Worm (Caenorhabditis elegans) whole organism, early embryonic: ENCODE results near the gene math-33.

Source experiments
- B0310.2 ChIP-seq: sonication (generic microtip); optimal IDR thresholded peaks from 2 replicates; lab custom pipeline; 2016; ENCODE audit warnings: mild to moderate bottlenecking, missing genetic modification characterization, missing compliant biosample characterization
- F13C5.2 ChIP-seq: sonication (generic microtip); optimal IDR thresholded peaks from 2 replicates; lab custom pipeline; 2017; ENCODE audit warnings: mild to moderate bottlenecking, missing genetic modification characterization, inconsistent platforms, missing compliant biosample characterization
- ama-1 ChIP-seq: fragments of 150-350 bp; optimal IDR thresholded peaks from 2 replicates; lab custom pipeline; 2014
- ceh-36 ChIP-seq: sonication (generic microtip); optimal IDR thresholded peaks from 2 replicates; lab custom pipeline; 2016; ENCODE audit warnings: missing genetic modification characterization, inconsistent platforms, missing compliant biosample characterization
- ets-7 ChIP-seq: sonication (generic microtip); optimal IDR thresholded peaks from 2 replicates; lab custom pipeline; 2016; ENCODE audit warnings: missing genotype, missing genetic modification characterization, missing compliant biosample characterization
- hnd-1 ChIP-seq: sonication (generic microtip); optimal IDR thresholded peaks from 2 replicates; lab custom pipeline; 2016; ENCODE audit warnings: missing genetic modification characterization, missing compliant biosample characterization
- tbx-11 ChIP-seq: fragments of 200-800 bp; sonication (Bioruptor generic); IDR thresholded peaks from 2 replicates; pipeline ENCODE4 v1.3.6; 2022; ENCODE audit warnings: missing genetic modification characterization, missing compliant biosample characterization
- tbx-37 ChIP-seq: fragments of 200-800 bp; sonication (Bioruptor generic); conservative IDR thresholded peaks from 2 replicates; pipeline ENCODE4 v1.3.6; 2022; ENCODE audit warnings: missing genetic modification reagents, missing genetic modification characterization, missing compliant biosample characterization
- tra-4 ChIP-seq: sonication (generic microtip); optimal IDR thresholded peaks from 2 replicates; lab custom pipeline; 2017; ENCODE audit warnings: missing genetic modification characterization, missing compliant biosample characterization

- TF ChIP-seq ama-1 (lab: Kevin White, UChicago), result no peak
- TF ChIP-seq B0310.2 (tag; lab: Kevin White, UChicago), result no peak
- no peak for TF ChIP-seq tra-4
- no peak for TF ChIP-seq F13C5.2 (tag; lab: Kevin White, UChicago)
- no peak for TF ChIP-seq tbx-37 (GFP tag; lab: Robert Waterston, UW)
- TF ChIP-seq tbx-11 (GFP tag; lab: Robert Waterston, UW), result no peak
- TF ChIP-seq hnd-1 (tag; lab: Kevin White, UChicago), result no peak
- no peak for TF ChIP-seq ets-7 (tag; lab: Kevin White, UChicago)
- TF ChIP-seq ceh-36 (tag; lab: Kevin White, UChicago), result no peak
Measured at ce11 chrV:11094698-11095097, 19.0 kb upstream of the math-33 start.
